Fruit fly (Drosophila melanogaster): Measurements from ENCODE around the gene SecS.

The SecS gene

dm6 chr3R:5636519-5637430 is 35.5 kb downstream of the SecS start, which contains the start of the genes CG31548 and CG12170:
CG31548 (minus strand) TSS chr3R:5636852.
CG12170 (plus strand) TSS chr3R:5637234.
- TF ChIP-seq CG15710 (tag; optimal IDR thresholded peaks at IDR 0.05) (peak; percentile 34), CG9948 (tag; optimal IDR thresholded peaks at IDR 0.05) (no peak), gl (tag; optimal IDR thresholded peaks at IDR 0.05) (no peak), CG12605 (GFP tag; IDR thresholded peaks at IDR 0.05) (peak; percentile 12; the same call in 1 of the 2 replicates), Snoo (tag; optimal IDR thresholded peaks at IDR 0.05) (peak; percentile 27), CG8159 (tag; optimal IDR thresholded peaks at IDR 0.05) (no peak), Pif1B (GFP tag; optimal IDR thresholded peaks at IDR 0.05) (no peak), CG17806 (tag; optimal IDR thresholded peaks at IDR 0.05) (peak; percentile 48), CG14655 (GFP tag; optimal IDR thresholded peaks at IDR 0.05) (no peak), fd96Ca (GFP tag; IDR thresholded peaks at IDR 0.05) (0 out of 3 replicates have a peak, but pooled peaks have one; percentile 6), rn (GFP tag; IDR thresholded peaks at IDR 0.05) (no peak), D1 (tag; optimal IDR thresholded peaks at IDR 0.05) (no peak), CG34367 (tag; optimal IDR thresholded peaks at IDR 0.05) (no peak), Pif1A (GFP tag; optimal IDR thresholded peaks at IDR 0.05) (no peak), CG13204 (GFP tag; optimal IDR thresholded peaks at IDR 0.05) (no peak), CG32121 (GFP tag; IDR thresholded peaks at IDR 0.05) (no peak), Ets98B (GFP tag; IDR thresholded peaks at IDR 0.05) (no peak), EcR (GFP tag; optimal IDR thresholded peaks at IDR 0.05) (no peak), CG10348 (GFP tag; IDR thresholded peaks at IDR 0.05) (no peak), CG8301 (tag; optimal IDR thresholded peaks at IDR 0.05) (no peak), CG4496 (GFP tag; IDR thresholded peaks at IDR 0.05) (no peak)

- TF ChIP-seq fd96Ca (GFP tag; IDR thresholded peaks at IDR 0.05) (no peak), EcR (GFP tag; optimal IDR thresholded peaks at IDR 0.05) (peak; percentile 8)
Measured at dm6 chr3R:5643421-5643820, 42.2 kb downstream of the SecS start.

- TF ChIP-seq CG14655 (GFP tag; optimal IDR thresholded peaks at IDR 0.05) (no peak), CG8159 (tag; optimal IDR thresholded peaks at IDR 0.05) (no peak), CG4496 (GFP tag; IDR thresholded peaks at IDR 0.05) (0 out of 3 replicates have a peak, but pooled peaks have one; percentile 21), Snoo (tag; optimal IDR thresholded peaks at IDR 0.05) (no peak), rn (GFP tag; IDR thresholded peaks at IDR 0.05) (no peak), EcR (GFP tag; optimal IDR thresholded peaks at IDR 0.05) (no peak), CG32121 (GFP tag; IDR thresholded peaks at IDR 0.05) (0 out of 2 replicates have a peak, but pooled peaks have one; percentile 41), CG12605 (GFP tag; IDR thresholded peaks at IDR 0.05) (no peak), Ets98B (GFP tag; IDR thresholded peaks at IDR 0.05) (no peak)
Measured at dm6 chr3R:5647705-5648568, 46.7 kb downstream of the SecS start.

- TF ChIP-seq Pif1A (GFP tag; optimal IDR thresholded peaks at IDR 0.05) (peak; percentile 43), Ets98B (GFP tag; IDR thresholded peaks at IDR 0.05) (no peak; the same call in 1 of the 2 replicates), CG14655 (GFP tag; optimal IDR thresholded peaks at IDR 0.05) (no peak), CG32121 (GFP tag; IDR thresholded peaks at IDR 0.05) (no peak), CG13204 (GFP tag; optimal IDR thresholded peaks at IDR 0.05) (no peak), Pif1B (GFP tag; optimal IDR thresholded peaks at IDR 0.05) (peak; percentile 61), CG17806 (tag; optimal IDR thresholded peaks at IDR 0.05) (peak; percentile 22), EcR (GFP tag; optimal IDR thresholded peaks at IDR 0.05) (no peak), CG12605 (GFP tag; IDR thresholded peaks at IDR 0.05) (no peak), CG8159 (tag; optimal IDR thresholded peaks at IDR 0.05) (peak; percentile 63), rn (GFP tag; IDR thresholded peaks at IDR 0.05) (no peak), CG9948 (tag; optimal IDR thresholded peaks at IDR 0.05) (peak; percentile 33), CG10348 (GFP tag; IDR thresholded peaks at IDR 0.05) (no peak), CG34367 (tag; optimal IDR thresholded peaks at IDR 0.05) (no peak), CG4496 (GFP tag; IDR thresholded peaks at IDR 0.05) (peak; percentile 47; the same call in 1 of the 3 replicates), Snoo (tag; optimal IDR thresholded peaks at IDR 0.05) (peak; percentile 39), D1 (tag; optimal IDR thresholded peaks at IDR 0.05) (no peak), CG15710 (tag; optimal IDR thresholded peaks at IDR 0.05) (peak; percentile 44), fd96Ca (GFP tag; IDR thresholded peaks at IDR 0.05) (peak; percentile 13; the same call in 2 of the 3 replicates), gl (tag; optimal IDR thresholded peaks at IDR 0.05) (no peak), CG8301 (tag; optimal IDR thresholded peaks at IDR 0.05) (peak; percentile 9)
Measured at dm6 chr3R:5648569-5649476, 47.6 kb downstream of the SecS start, which contains the start of the genes MTA1-like and Sec23. MTA1-like (minus strand) TSS chr3R:5648738. Sec23 (plus strand) TSS chr3R:5649065.

All from whole organism, pupa.